Worm (Caenorhabditis elegans) whole organism, L4 larva: ENCODE results near the gene fbxa-27.

Experiments used
- D1046.2 ChIP-seq: fragments of 200-800 bp; sonication (Bioruptor generic); IDR thresholded peaks from 2 replicates; pipeline ENCODE4 v1.3.6; 2022; ENCODE audit warnings: missing genetic modification characterization, missing compliant biosample characterization
- F37D6.2 ChIP-seq: sonication (generic microtip); optimal IDR thresholded peaks from 2 replicates; lab custom pipeline; 2016; ENCODE audit warnings: mild to moderate bottlenecking, missing genetic modification characterization, missing compliant biosample characterization
- F44E2.7 ChIP-seq: fragments of 200-800 bp; sonication (Bioruptor generic); IDR thresholded peaks from 2 replicates; pipeline ENCODE4 v2.1.2; 2022; ENCODE audit warnings: missing genetic modification characterization, missing compliant biosample characterization
- F49E8.2 ChIP-seq: sonication (generic microtip); optimal IDR thresholded peaks from 2 replicates; lab custom pipeline; 2016; ENCODE audit warnings: missing compliant biosample characterization, mild to moderate bottlenecking, missing genetic modification characterization, borderline replicate concordance
- T20F7.1 ChIP-seq: fragments of 200-800 bp; sonication (Bioruptor generic); optimal IDR thresholded peaks from 2 replicates; lab custom pipeline; 2018; ENCODE audit warnings: mild to moderate bottlenecking, missing genetic modification characterization, missing compliant biosample characterization
- Y75B8A.6 ChIP-seq: fragments of 200-800 bp; sonication (Bioruptor generic); IDR thresholded peaks from 2 replicates; pipeline ENCODE4 v1.3.6; 2022; ENCODE audit warnings: missing genetic modification reagents, missing genetic modification characterization, missing compliant biosample characterization
- ZK546.5 ChIP-seq, 2 experiments: sonication (generic microtip); optimal IDR thresholded peaks; 2 replicates each; lab custom pipeline; 2017; ENCODE audit warnings: missing biosample characterization in 2 of 2, missing genetic modification characterization in 2 of 2
- aha-1 ChIP-seq: fragments of 150-350 bp; peaks from one replicate; lab custom pipeline; 2014; ENCODE audit warnings: missing biosample characterization, missing genetic modification characterization
- aly-2 ChIP-seq: sonication (generic microtip); optimal IDR thresholded peaks from 2 replicates; lab custom pipeline; 2018; ENCODE audit warnings: missing biosample characterization, missing genetic modification characterization
- arid-1 ChIP-seq: fragments of 200-800 bp; sonication (Bioruptor generic); conservative IDR thresholded peaks from 2 replicates; pipeline ENCODE4 v1.3.6; 2022; ENCODE audit warnings: missing genetic modification reagents, missing genetic modification characterization, missing compliant biosample characterization
- attf-4 ChIP-seq: sonication (generic microtip); optimal IDR thresholded peaks from 3 replicates; lab custom pipeline; 2017; ENCODE audit warnings: missing biosample characterization, missing genetic modification characterization
- ceh-28 ChIP-seq: fragments of 150-350 bp; optimal IDR thresholded peaks from 2 replicates; lab custom pipeline; 2014; ENCODE audit warnings: missing biosample characterization, missing genetic modification reagents, missing genetic modification characterization
- ceh-32 ChIP-seq: sonication (generic microtip); optimal IDR thresholded peaks from 2 replicates; lab custom pipeline; 2016; ENCODE audit warnings: mild to moderate bottlenecking, missing genetic modification characterization, missing compliant biosample characterization; ENCODE audit not compliant: poor library complexity
- ceh-82 ChIP-seq: sonication (generic microtip); optimal IDR thresholded peaks from 2 replicates; lab custom pipeline; 2017; ENCODE audit warnings: missing biosample characterization, missing genetic modification characterization
- ctbp-1 ChIP-seq: fragments of 200-800 bp; sonication (Bioruptor generic); IDR thresholded peaks from 2 replicates; pipeline ENCODE4 v1.3.6; 2022; ENCODE audit warnings: missing genetic modification reagents, missing genetic modification characterization, missing compliant biosample characterization
- daf-12 ChIP-seq: fragments of 150-350 bp; optimal IDR thresholded peaks from 2 replicates; lab custom pipeline; 2014; ENCODE audit warnings: missing biosample characterization, missing genetic modification reagents, missing genetic modification characterization
- daf-16 ChIP-seq, 3 experiments: sonication (generic microtip); optimal IDR thresholded peaks; 2 replicates each; lab custom pipeline; 2016 to 2017; ENCODE audit warnings: missing genetic modification characterization in 3 of 3, missing genetic modification reagents in 3 of 3, mild to moderate bottlenecking in 2 of 3, missing compliant biosample characterization in 2 of 3, missing biosample characterization in 1 of 3, moderate library complexity in 1 of 3
- dmd-6 ChIP-seq: fragments of 200-800 bp; sonication (Bioruptor generic); IDR thresholded peaks from 2 replicates; pipeline ENCODE4 v1.3.6; 2022; ENCODE audit warnings: missing genetic modification reagents, missing genetic modification characterization, missing compliant biosample characterization
- dmd-9 ChIP-seq: fragments of 200-800 bp; sonication (Bioruptor generic); IDR thresholded peaks from 2 replicates; pipeline ENCODE4 v1.3.6; 2022; ENCODE audit warnings: missing genetic modification reagents, missing genetic modification characterization, missing compliant biosample characterization
- dpl-1 ChIP-seq: fragments of 150-350 bp; optimal IDR thresholded peaks from 2 replicates; lab custom pipeline; 2014; ENCODE audit warnings: missing biosample characterization, missing genetic modification reagents, missing genetic modification characterization
- duxl-1 ChIP-seq: sonication (generic microtip); optimal IDR thresholded peaks from 2 replicates; lab custom pipeline; 2016; ENCODE audit warnings: mild to moderate bottlenecking, missing genetic modification characterization, moderate library complexity, missing compliant biosample characterization; ENCODE audit not compliant: poor library complexity
- hif-1 ChIP-seq, 2 experiments: sonication (generic microtip); optimal IDR thresholded peaks; 2 replicates each; lab custom pipeline; 2016 to 2017; ENCODE audit warnings: missing compliant biosample characterization in 2 of 2, missing genetic modification characterization in 2 of 2, missing genetic modification reagents in 2 of 2, missing genotype in 2 of 2, mild to moderate bottlenecking in 1 of 2
- hlh-11 ChIP-seq: fragments of 200-800 bp; sonication (Bioruptor generic); optimal IDR thresholded peaks from 2 replicates; lab custom pipeline; 2018; ENCODE audit warnings: mild to moderate bottlenecking, missing genetic modification characterization, missing compliant biosample characterization
- lim-7 ChIP-seq: fragments of 200-800 bp; sonication (Bioruptor generic); IDR thresholded peaks from 2 replicates; pipeline ENCODE4 v1.3.6; 2022; ENCODE audit warnings: missing genetic modification characterization, missing compliant biosample characterization
- lin-15B ChIP-seq: fragments of 150-350 bp; sonication (generic microtip); optimal IDR thresholded peaks from 3 replicates; lab custom pipeline; 2014; ENCODE audit warnings: missing biosample characterization, missing genetic modification characterization
- lin-39 ChIP-seq: fragments of 150-350 bp; optimal IDR thresholded peaks from 2 replicates; lab custom pipeline; 2014; ENCODE audit warnings: missing biosample characterization, missing genetic modification reagents, missing genetic modification characterization
- lsy-2 ChIP-seq, 2 experiments: fragments of 150-350 bp in 1 of 2; sonication (generic microtip) in 1 of 2; optimal IDR thresholded peaks; 2 replicates each; lab custom pipeline; 2014 to 2017; ENCODE audit warnings: missing biosample characterization in 2 of 2, missing genetic modification characterization in 2 of 2
- mes-2 ChIP-seq: sonication (generic microtip); optimal IDR thresholded peaks from 2 replicates; lab custom pipeline; 2016; ENCODE audit warnings: missing genotype, mild to moderate bottlenecking, missing genetic modification characterization, missing compliant biosample characterization; ENCODE audit not compliant: poor library complexity, severe bottlenecking
- nhr-10 ChIP-seq: fragments of 150-350 bp; optimal IDR thresholded peaks from 2 replicates; lab custom pipeline; 2014; ENCODE audit warnings: missing biosample characterization, missing genetic modification characterization
- nhr-11 ChIP-seq: fragments of 150-350 bp; optimal IDR thresholded peaks from 2 replicates; lab custom pipeline; 2014; ENCODE audit warnings: missing biosample characterization, missing genetic modification characterization
- nhr-237 ChIP-seq: sonication (generic microtip); optimal IDR thresholded peaks from 2 replicates; lab custom pipeline; 2017; ENCODE audit warnings: missing biosample characterization, missing genetic modification characterization
- nhr-25 ChIP-seq: sonication (generic microtip); optimal IDR thresholded peaks from 2 replicates; lab custom pipeline; 2017; ENCODE audit warnings: missing genetic modification characterization, mild to moderate bottlenecking, missing compliant biosample characterization, antibody characterized with exemption, moderate library complexity, borderline replicate concordance; ENCODE audit not compliant: insufficient read depth
- nhr-28 ChIP-seq: fragments of 150-350 bp; optimal IDR thresholded peaks from 2 replicates; lab custom pipeline; 2014; ENCODE audit warnings: missing biosample characterization, missing genetic modification characterization
- nhr-76 ChIP-seq: fragments of 150-350 bp; optimal IDR thresholded peaks from 2 replicates; lab custom pipeline; 2014; ENCODE audit warnings: missing biosample characterization, missing genetic modification characterization
- pqm-1 ChIP-seq: sonication (generic microtip); optimal IDR thresholded peaks from 2 replicates; lab custom pipeline; 2017; ENCODE audit warnings: missing biosample characterization, missing genetic modification characterization
- rbr-2 ChIP-seq: sonication (generic microtip); optimal IDR thresholded peaks from 2 replicates; lab custom pipeline; 2016; ENCODE audit warnings: missing genotype, missing genetic modification characterization, missing compliant biosample characterization
- sdz-12 ChIP-seq: fragments of 200-800 bp; sonication (Bioruptor generic); optimal IDR thresholded peaks from 2 replicates; lab custom pipeline; 2018; ENCODE audit warnings: mild to moderate bottlenecking, missing genetic modification characterization, missing compliant biosample characterization
- snpc-1.2 ChIP-seq: fragments of 200-800 bp; sonication (Bioruptor generic); IDR thresholded peaks from 2 replicates; pipeline ENCODE4 v1.3.6; 2022; ENCODE audit warnings: missing genetic modification reagents, missing genetic modification characterization, missing compliant biosample characterization
- spr-3 ChIP-seq: fragments of 200-800 bp; sonication (Bioruptor generic); optimal IDR thresholded peaks from 2 replicates; lab custom pipeline; 2018; ENCODE audit warnings: mild to moderate bottlenecking, missing genetic modification characterization, missing compliant biosample characterization
- unc-130 ChIP-seq: sonication (generic microtip); optimal IDR thresholded peaks from 2 replicates; lab custom pipeline; 2016; ENCODE audit warnings: missing genetic modification reagents, missing genetic modification characterization, missing compliant biosample characterization
- unc-39 ChIP-seq: sonication (generic microtip); optimal IDR thresholded peaks from 2 replicates; lab custom pipeline; 2017; ENCODE audit warnings: missing biosample characterization, missing genetic modification characterization
- unc-62 ChIP-seq, 3 experiments: fragments of 150-350 bp in 1 of 3; sonication (generic microtip); optimal IDR thresholded peaks in 2 of 3; peaks in 1 of 3; 1 replicate in 1 of 3; 2 replicates in 2 of 3; lab custom pipeline; 2014 to 2017; ENCODE audit warnings: missing biosample characterization in 3 of 3, missing genetic modification characterization in 3 of 3, missing genetic modification reagents in 3 of 3, missing genotype in 1 of 3
- vab-7 ChIP-seq: fragments of 200-800 bp; sonication (Bioruptor generic); IDR thresholded peaks from 2 replicates; pipeline ENCODE4 v1.3.6; 2022; ENCODE audit warnings: missing genetic modification reagents, missing genetic modification characterization, missing compliant biosample characterization
- zfp-2 ChIP-seq: sonication (generic microtip); optimal IDR thresholded peaks from 2 replicates; lab custom pipeline; 2016; ENCODE audit warnings: mild to moderate bottlenecking, missing genetic modification characterization, missing compliant biosample characterization
- zip-11 ChIP-seq: fragments of 200-800 bp; sonication (Bioruptor generic); IDR thresholded peaks from 2 replicates; pipeline ENCODE4 v1.3.6; 2022; ENCODE audit warnings: missing genetic modification characterization, missing compliant biosample characterization
- ztf-11 ChIP-seq: fragments of 150-350 bp; optimal IDR thresholded peaks from 2 replicates; lab custom pipeline; 2014; ENCODE audit warnings: missing biosample characterization, missing genetic modification characterization

The fbxa-27 gene

ce11 chrIII:1311367-1311766, 31.4 kb upstream of the fbxa-27 start:
- TF ChIP-seq ceh-82 (tag; lab: Kevin White, UChicago) (no peak), attf-4 (no peak), F44E2.7 (GFP tag; lab: Robert Waterston, UW) (no peak), spr-3 (no peak), F37D6.2 (tag; lab: Kevin White, UChicago) (no peak), sdz-12 (GFP tag; lab: Kevin White, UChicago) (no peak), mes-2 (tag; lab: Kevin White, UChicago) (no peak), hif-1 (tag; optimal IDR thresholded peaks at IDR 0.05; lab: Kevin White, UChicago) (no peak), arid-1 (no peak), dmd-6 (GFP tag; lab: Robert Waterston, UW) (no peak), dmd-9 (GFP tag; lab: Robert Waterston, UW) (no peak), nhr-25 (no peak), aha-1 (tag; lab: Kevin White, UChicago) (no peak), zip-11 (GFP tag; lab: Robert Waterston, UW) (no peak), aly-2 (tag; lab: Kevin White, UChicago) (no peak)

ce11 chrIII:1314283-1314682, 28.5 kb upstream of the fbxa-27 start:
- TF ChIP-seq unc-62 (GFP tag; optimal IDR thresholded peaks at IDR 0.05 in 1 of 2; lab: Kevin White, UChicago) (peak in 1 of 2 experiments; percentile 95), unc-62 (tag; optimal IDR thresholded peaks at IDR 0.05; lab: Kevin White, UChicago) (no peak), lin-15B (no peak)

- TF ChIP-seq daf-12 (tag; lab: Kevin White, UChicago) (no peak), D1046.2 (GFP tag; lab: Robert Waterston, UW) (no peak), rbr-2 (no peak), duxl-1 (tag; lab: Kevin White, UChicago) (no peak), nhr-10 (tag; lab: Kevin White, UChicago) (no peak), ceh-28 (tag; lab: Kevin White, UChicago) (no peak), hif-1 (tag; optimal IDR thresholded peaks at IDR 0.05; lab: Kevin White, UChicago) (no peak), dpl-1 (no peak), T20F7.1 (GFP tag; lab: Kevin White, UChicago) (no peak), dmd-6 (GFP tag; lab: Robert Waterston, UW) (peak; percentile 46), zip-11 (GFP tag; lab: Robert Waterston, UW) (no peak), lsy-2 (tag; optimal IDR thresholded peaks at IDR 0.05; lab: Kevin White, UChicago) (no peak), nhr-28 (tag; lab: Kevin White, UChicago) (peak; percentile 77), lin-39 (no peak), aly-2 (tag; lab: Kevin White, UChicago) (no peak), ZK546.5 (tag; optimal IDR thresholded peaks at IDR 0.05; lab: Kevin White, UChicago) (no peak), lim-7 (GFP tag; lab: Robert Waterston, UW) (no peak), mes-2 (tag; lab: Kevin White, UChicago) (no peak), Y75B8A.6 (GFP tag; lab: Robert Waterston, UW) (no peak), ctbp-1 (GFP tag; lab: Robert Waterston, UW) (no peak), ztf-11 (tag; lab: Kevin White, UChicago) (no peak), sdz-12 (GFP tag; lab: Kevin White, UChicago) (no peak), snpc-1.2 (GFP tag; lab: Robert Waterston, UW) (no peak), daf-16 (GFP tag; optimal IDR thresholded peaks at IDR 0.05; lab: Kevin White, UChicago) (no peak), daf-16 (tag; optimal IDR thresholded peaks at IDR 0.05; lab: Kevin White, UChicago) (peak; percentile 56), vab-7 (no peak), zfp-2 (tag; lab: Kevin White, UChicago) (no peak), pqm-1 (peak; percentile 80), ceh-32 (tag; lab: Kevin White, UChicago) (no peak), F49E8.2 (tag; lab: Kevin White, UChicago) (no peak), nhr-11 (tag; lab: Kevin White, UChicago) (no peak), F37D6.2 (tag; lab: Kevin White, UChicago) (no peak), dmd-9 (GFP tag; lab: Robert Waterston, UW) (no peak), nhr-237 (no peak), nhr-76 (tag; lab: Kevin White, UChicago) (no peak), hlh-11 (peak; percentile 20), spr-3 (no peak), unc-39 (tag; lab: Kevin White, UChicago) (no peak), unc-130 (GFP tag; lab: Kevin White, UChicago) (no peak)
These were observed 27.7 kb upstream of the fbxa-27 start, which contains the start of the genes fbxa-80 and fbxa-19 for ce11 chrIII:1315038-1315437. TSS of gene fbxa-80 (minus strand) at chrIII:1315210. TSS of gene fbxa-19 (plus strand) at chrIII:1315401.
